Worm (Caenorhabditis elegans) whole organism, L2 larva: ENCODE measurements around the gene F28C10.3.

Experiments
- ceh-82 ChIP-seq: fragments of 150-350 bp; optimal IDR thresholded peaks from 2 replicates; lab custom pipeline; 2014; ENCODE audit warnings: missing biosample characterization, missing genetic modification characterization
- elt-1 ChIP-seq: fragments of 150-350 bp; optimal IDR thresholded peaks from 2 replicates; lab custom pipeline; 2014; ENCODE audit warnings: missing biosample characterization, missing genetic modification characterization
- elt-3 ChIP-seq: sonication (generic microtip); optimal IDR thresholded peaks from 2 replicates; lab custom pipeline; 2017; ENCODE audit warnings: missing biosample characterization, missing genetic modification characterization
- fos-1 ChIP-seq: fragments of 150-350 bp; optimal IDR thresholded peaks from 2 replicates; lab custom pipeline; 2014; ENCODE audit warnings: missing biosample characterization, missing genetic modification characterization
- lin-39 ChIP-seq: fragments of 150-350 bp; optimal IDR thresholded peaks from 2 replicates; lab custom pipeline; 2014; ENCODE audit warnings: missing biosample characterization, missing genetic modification reagents, missing genetic modification characterization
- nhr-23 ChIP-seq: fragments of 150-350 bp; optimal IDR thresholded peaks from 2 replicates; lab custom pipeline; 2014; ENCODE audit warnings: missing biosample characterization, missing genetic modification reagents, missing genetic modification characterization
- nhr-6 ChIP-seq: fragments of 150-350 bp; optimal IDR thresholded peaks from 2 replicates; lab custom pipeline; 2014; ENCODE audit warnings: missing biosample characterization, missing genetic modification characterization
- unc-62 ChIP-seq: fragments of 150-350 bp; optimal IDR thresholded peaks from 2 replicates; lab custom pipeline; 2014; ENCODE audit warnings: missing biosample characterization, missing genetic modification reagents, missing genetic modification characterization
- ztf-4 ChIP-seq: fragments of 150-350 bp; optimal IDR thresholded peaks from 2 replicates; lab custom pipeline; 2014; ENCODE audit warnings: missing biosample characterization, missing genetic modification characterization

ce11 chrX:496795-497194, 38.8 kb downstream of the F28C10.3 start:
- TF ChIP-seq nhr-23 (no peak), unc-62 (no peak), ztf-4 (tag; lab: Kevin White, UChicago) (no peak), nhr-6 (tag; lab: Kevin White, UChicago) (no peak), lin-39 (tag; lab: Kevin White, UChicago) (no peak), fos-1 (tag; lab: Kevin White, UChicago) (no peak), ceh-82 (tag; lab: Kevin White, UChicago) (no peak), elt-1 (tag; lab: Kevin White, UChicago) (no peak), elt-3 (no peak)
